Worm (Caenorhabditis elegans) whole organism, L4/young adult: ENCODE measurements around the gene Y67D8C.2.

ENCODE experiments used
- W03F9.2 ChIP-seq: fragments of 150-350 bp; optimal IDR thresholded peaks from 2 replicates; lab custom pipeline; 2014; ENCODE audit warnings: missing biosample characterization, missing genetic modification characterization
- dao-5 ChIP-seq: sonication (generic microtip); optimal IDR thresholded peaks from 2 replicates; lab custom pipeline; 2016; ENCODE audit warnings: missing genotype, missing genetic modification characterization, moderate library complexity, missing compliant biosample characterization
- him-1 ChIP-seq: sonication (generic microtip); optimal IDR thresholded peaks from 2 replicates; lab custom pipeline; 2016; ENCODE audit warnings: missing genotype, missing genetic modification reagents, missing genetic modification characterization, missing compliant biosample characterization

ce11 chrIV:3076207-3076606 lies 4.1 kb downstream of the Y67D8C.2 start, which contains the start of gene Y67D8C.22:
- TF ChIP-seq dao-5 (tag; lab: Kevin White, UChicago) = no peak
- no peak for TF ChIP-seq him-1 (tag; lab: Kevin White, UChicago)
- TF ChIP-seq W03F9.2 (tag; lab: Kevin White, UChicago) = no peak
